ENCODE assay signal across 1 fruit fly cellular context in genomic region chr3L:8953962-8954647, dm6.
TF ChIP-seq lines count a peak whose summit lies in the region.

TSS of gene CG43783 (minus strand) at chr3L:8954272.
TSS of gene orb2 (minus strand) at chr3L:8954463.

TF ChIP-seq in whole organism, embryonic, 481 proteins besides CTCF, POLR2A, EP300 and RAD21 (continued from another document):
- TF ChIP-seq seq (GFP tag; IDR thresholded peaks at IDR 0.05; lab: Robert Waterston, UW) = no peak
- TF ChIP-seq dmrt11E (tag; optimal IDR thresholded peaks at IDR 0.05; lab: Kevin White, UChicago) = no peak
- no peak for TF ChIP-seq mam (GFP tag; optimal IDR thresholded peaks at IDR 0.05; lab: Kevin White, UChicago)
- no peak for TF ChIP-seq fu2 (GFP tag; optimal IDR thresholded peaks at IDR 0.05; lab: Kevin White, UChicago)
- TF ChIP-seq CG31441 (GFP tag; IDR thresholded peaks at IDR 0.05; lab: Robert Waterston, UW) = no peak
- no peak for TF ChIP-seq CG6272 (GFP tag; IDR thresholded peaks at IDR 0.05; lab: Robert Waterston, UW)
- no peak for TF ChIP-seq CG5953 (GFP tag; IDR thresholded peaks at IDR 0.05; lab: Robert Waterston, UW)
- peak; percentile 65 for TF ChIP-seq Bgb (GFP tag; IDR thresholded peaks at IDR 0.05; lab: Robert Waterston, UW; ENCODE audit: partially characterized antibody)
- no peak; the same call in 3 of the 4 replicates for TF ChIP-seq chinmo (GFP tag; IDR thresholded peaks at IDR 0.05; lab: Robert Waterston, UW; ENCODE audit: partially characterized antibody)
- TF ChIP-seq tap (tag; optimal IDR thresholded peaks at IDR 0.05; lab: Kevin White, UChicago) = no peak
- no peak for TF ChIP-seq toy (GFP tag; IDR thresholded peaks at IDR 0.05; lab: Robert Waterston, UW)
- no peak for TF ChIP-seq CG6654 (GFP tag; optimal IDR thresholded peaks at IDR 0.05; lab: Kevin White, UChicago)
- no peak for TF ChIP-seq vnd (GFP tag; IDR thresholded peaks at IDR 0.05; lab: Robert Waterston, UW; ENCODE audit: partially characterized antibody)
- no peak for TF ChIP-seq CG3407 (GFP tag; optimal IDR thresholded peaks at IDR 0.05; lab: Kevin White, UChicago)
- TF ChIP-seq Rfx (GFP tag; IDR thresholded peaks at IDR 0.05; lab: Robert Waterston, UW) = no peak
- no peak for TF ChIP-seq Atf-2 (GFP tag; optimal IDR thresholded peaks at IDR 0.05; lab: Kevin White, UChicago)
- TF ChIP-seq da (GFP tag; optimal IDR thresholded peaks at IDR 0.05; lab: Kevin White, UChicago) = no peak
- TF ChIP-seq sd (tag; optimal IDR thresholded peaks at IDR 0.05; lab: Kevin White, UChicago) = peak; percentile 21
- peak; percentile 71; the same call in 2 of the 3 replicates for TF ChIP-seq hb (GFP tag; IDR thresholded peaks at IDR 0.05; lab: Robert Waterston, UW; ENCODE audit: partially characterized antibody)
- no peak for TF ChIP-seq Chrac-16 (GFP tag; optimal IDR thresholded peaks at IDR 0.05; lab: Kevin White, UChicago)
- TF ChIP-seq Bteb2 (GFP tag; optimal IDR thresholded peaks at IDR 0.05; lab: Kevin White, UChicago) = no peak
- TF ChIP-seq CG9437 (GFP tag; optimal IDR thresholded peaks at IDR 0.05; lab: Kevin White, UChicago) = no peak
- TF ChIP-seq esg (GFP tag; conservative IDR thresholded peaks at IDR 0.05; lab: Robert Waterston, UW) = no peak
- TF ChIP-seq ftz-f1 (GFP tag; optimal IDR thresholded peaks at IDR 0.05; lab: Kevin White, UChicago) = no peak
- TF ChIP-seq CG7372 (GFP tag; IDR thresholded peaks at IDR 0.05; lab: Robert Waterston, UW) = no peak
- no peak for TF ChIP-seq slou (GFP tag; optimal IDR thresholded peaks at IDR 0.05; lab: Kevin White, UChicago)
- no peak for TF ChIP-seq Dek (tag; optimal IDR thresholded peaks at IDR 0.05; lab: Kevin White, UChicago)
- no peak for TF ChIP-seq ems (GFP tag; optimal IDR thresholded peaks at IDR 0.05; lab: Kevin White, UChicago)
- TF ChIP-seq Six4 (GFP tag; optimal IDR thresholded peaks at IDR 0.05; lab: Kevin White, UChicago) = no peak
- TF ChIP-seq ERR (GFP tag; optimal IDR thresholded peaks at IDR 0.05; lab: Kevin White, UChicago) = no peak
- no peak for TF ChIP-seq CG14441 (GFP tag; IDR thresholded peaks at IDR 0.05; lab: Robert Waterston, UW)
- no peak for TF ChIP-seq pros (GFP tag; optimal IDR thresholded peaks at IDR 0.05; lab: Kevin White, UChicago)
- TF ChIP-seq CG17802 (tag; optimal IDR thresholded peaks at IDR 0.05; lab: Kevin White, UChicago) = no peak
- TF ChIP-seq tna (GFP tag; IDR thresholded peaks at IDR 0.05; lab: Robert Waterston, UW; ENCODE audit: partially characterized antibody) = peak; percentile 55; the same call in 1 of the 2 replicates
- TF ChIP-seq wdn (GFP tag; IDR thresholded peaks at IDR 0.05; lab: Robert Waterston, UW) = no peak
- no peak for TF ChIP-seq Optix (GFP tag; IDR thresholded peaks at IDR 0.05; lab: Robert Waterston, UW)
- no peak for TF ChIP-seq dan (GFP tag; IDR thresholded peaks at IDR 0.05; lab: Robert Waterston, UW)
- no peak for TF ChIP-seq Max (GFP tag; optimal IDR thresholded peaks at IDR 0.05; lab: Kevin White, UChicago)
- TF ChIP-seq CG7271 (tag; optimal IDR thresholded peaks at IDR 0.05; lab: Kevin White, UChicago) = no peak
- peak; percentile 66; the same call in 2 of the 3 replicates for TF ChIP-seq CG6791 (GFP tag; IDR thresholded peaks at IDR 0.05; lab: Robert Waterston, UW; ENCODE audit: partially characterized antibody)
- TF ChIP-seq so (GFP tag; IDR thresholded peaks at IDR 0.05; lab: Robert Waterston, UW) = no peak
- no peak for TF ChIP-seq CG13894 (tag; optimal IDR thresholded peaks at IDR 0.05; lab: Kevin White, UChicago)
- TF ChIP-seq CG15269 (tag; optimal IDR thresholded peaks at IDR 0.05; lab: Kevin White, UChicago) = no peak
- no peak for TF ChIP-seq pnt (GFP tag; optimal IDR thresholded peaks at IDR 0.05; lab: Kevin White, UChicago)
- TF ChIP-seq CG15696 (tag; optimal IDR thresholded peaks at IDR 0.05; lab: Kevin White, UChicago) = no peak
- TF ChIP-seq CG9817 (tag; optimal IDR thresholded peaks at IDR 0.05; lab: Kevin White, UChicago) = no peak
- no peak for TF ChIP-seq HHEX (GFP tag; optimal IDR thresholded peaks at IDR 0.05; lab: Kevin White, UChicago)
- no peak for TF ChIP-seq Dfd (GFP tag; optimal IDR thresholded peaks at IDR 0.05; lab: Kevin White, UChicago)
- no peak for TF ChIP-seq dmrt99B (tag; optimal IDR thresholded peaks at IDR 0.05; lab: Kevin White, UChicago)
- no peak for TF ChIP-seq CG18619 (GFP tag; optimal IDR thresholded peaks at IDR 0.05; lab: Kevin White, UChicago)
- TF ChIP-seq CG13123 (GFP tag; optimal IDR thresholded peaks at IDR 0.05; lab: Kevin White, UChicago) = no peak
- no peak for TF ChIP-seq unpg (GFP tag; optimal IDR thresholded peaks at IDR 0.05; lab: Kevin White, UChicago)
- no peak for TF ChIP-seq Asciz (GFP tag; optimal IDR thresholded peaks at IDR 0.05; lab: Kevin White, UChicago)
- TF ChIP-seq CG10543 (GFP tag; optimal IDR thresholded peaks at IDR 0.05; lab: Kevin White, UChicago) = no peak
- no peak for TF ChIP-seq CG14710 (tag; optimal IDR thresholded peaks at IDR 0.05; lab: Kevin White, UChicago)
- no peak for TF ChIP-seq NFAT (GFP tag; IDR thresholded peaks at IDR 0.05; lab: Robert Waterston, UW)
- no peak for TF ChIP-seq CG3065 (GFP tag; optimal IDR thresholded peaks at IDR 0.05; lab: Kevin White, UChicago)
- TF ChIP-seq CG8944 (GFP tag; optimal IDR thresholded peaks at IDR 0.05; lab: Kevin White, UChicago) = no peak
- TF ChIP-seq fd64A (GFP tag; optimal IDR thresholded peaks at IDR 0.05; lab: Kevin White, UChicago) = no peak
- no peak for TF ChIP-seq BtbVII (GFP tag; optimal IDR thresholded peaks at IDR 0.05; lab: Kevin White, UChicago)
- TF ChIP-seq stc (GFP tag; IDR thresholded peaks at IDR 0.05; lab: Robert Waterston, UW) = no peak
- TF ChIP-seq trem (tag; optimal IDR thresholded peaks at IDR 0.05; lab: Kevin White, UChicago) = peak; percentile 40
- no peak for TF ChIP-seq Hey (tag; optimal IDR thresholded peaks at IDR 0.05; lab: Kevin White, UChicago)
- TF ChIP-seq bowl (GFP tag; IDR thresholded peaks at IDR 0.05; lab: Robert Waterston, UW) = no peak
- TF ChIP-seq MBD-R2 (GFP tag; IDR thresholded peaks at IDR 0.05; lab: Robert Waterston, UW) = no peak
- TF ChIP-seq CG15479 (GFP tag; optimal IDR thresholded peaks at IDR 0.05; lab: Kevin White, UChicago) = no peak
- TF ChIP-seq CG4730 (GFP tag; IDR thresholded peaks at IDR 0.05; lab: Robert Waterston, UW) = no peak
- TF ChIP-seq CG9215 (GFP tag; IDR thresholded peaks at IDR 0.05; lab: Robert Waterston, UW) = no peak
- TF ChIP-seq HLHmδ (GFP tag; optimal IDR thresholded peaks at IDR 0.05; lab: Kevin White, UChicago) = no peak
- TF ChIP-seq CG18476 (GFP tag; optimal IDR thresholded peaks at IDR 0.05; lab: Kevin White, UChicago) = no peak
- peak; percentile 71 for TF ChIP-seq Sry-δ (GFP tag; optimal IDR thresholded peaks at IDR 0.05; lab: Kevin White, UChicago)
- no peak for TF ChIP-seq CG1233 (GFP tag; optimal IDR thresholded peaks at IDR 0.05; lab: Kevin White, UChicago)
- no peak for TF ChIP-seq hth (optimal IDR thresholded peaks at IDR 0.05; lab: Kevin White, UChicago)
- TF ChIP-seq amos (GFP tag; IDR thresholded peaks at IDR 0.05; lab: Robert Waterston, UW; ENCODE audit: partially characterized antibody) = peak; percentile 58; the same call in 1 of the 2 replicates
